Fruit fly (Drosophila melanogaster) whole organism, embryonic: ENCODE data around the gene CG13965.
A peak's percentile ranks its signal among the peaks of the same experiment; 100 is the strongest.

ENCODE experiments used
- Awh ChIP-seq: fragments of 200-800 bp; sonication (Bioruptor generic); IDR thresholded peaks from 2 replicates; pipeline ENCODE4, ENCODE4 v1.3.6; 2022; ENCODE audit warnings: missing biosample characterization, missing genetic modification characterization
- BEAF-32 ChIP-seq: fragments of 200-800 bp; sonication (Bioruptor generic); optimal IDR thresholded peaks from 3 replicates; lab custom pipeline; 2017; ENCODE audit warnings: missing biosample characterization, missing genetic modification characterization, mild to moderate bottlenecking, moderate library complexity, missing genetic modification reagents
- Bgb ChIP-seq: fragments of 200-800 bp; sonication (Bioruptor generic); IDR thresholded peaks from 2 replicates; pipeline ENCODE4 v1.3.6; 2022; ENCODE audit warnings: missing biosample characterization, missing genetic modification characterization; ENCODE audit not compliant: partially characterized antibody
- CG11695 ChIP-seq: fragments of 200-800 bp; sonication (Bioruptor generic); IDR thresholded peaks from 3 replicates; pipeline ENCODE4 v1.3.6; 2022; ENCODE audit warnings: missing biosample characterization, missing genetic modification characterization
- CG12236 ChIP-seq: fragments of 200-800 bp; sonication (Bioruptor generic); optimal IDR thresholded peaks from 2 replicates; lab custom pipeline; 2016; ENCODE audit warnings: missing biosample characterization, missing genetic modification characterization
- CG1233 ChIP-seq: fragments of 200-800 bp; sonication (Bioruptor generic); optimal IDR thresholded peaks from 4 replicates; lab custom pipeline; 2018; ENCODE audit warnings: missing biosample characterization, mild to moderate bottlenecking, missing genetic modification characterization
- CG12659 ChIP-seq: fragments of 200-800 bp; sonication (Bioruptor generic); optimal IDR thresholded peaks from 3 replicates; lab custom pipeline; 2017; ENCODE audit warnings: mild to moderate bottlenecking, missing biosample characterization, missing genetic modification reagents, missing genetic modification characterization
- CG12744 ChIP-seq: fragments of 200-800 bp; sonication (Bioruptor generic); optimal IDR thresholded peaks from 2 replicates; lab custom pipeline; 2016; ENCODE audit warnings: missing biosample characterization, missing genetic modification characterization
- CG14710 ChIP-seq: fragments of 200-800 bp; sonication (Bioruptor generic); optimal IDR thresholded peaks from 3 replicates; lab custom pipeline; 2019; ENCODE audit warnings: missing biosample characterization, mild to moderate bottlenecking, missing genetic modification characterization, moderate library complexity
- CG15514 ChIP-seq: fragments of 200-800 bp; sonication (Bioruptor generic); optimal IDR thresholded peaks from 3 replicates; lab custom pipeline; 2017; ENCODE audit warnings: missing biosample characterization, missing genetic modification characterization, mild to moderate bottlenecking, moderate library complexity, missing genetic modification reagents
- CG17186 ChIP-seq: fragments of 200-800 bp; sonication (Bioruptor generic); optimal IDR thresholded peaks from 3 replicates; lab custom pipeline; 2017; ENCODE audit warnings: missing biosample characterization, missing genetic modification reagents, missing genetic modification characterization
- CG18476 ChIP-seq: fragments of 200-800 bp; sonication (Bioruptor generic); optimal IDR thresholded peaks from 2 replicates; lab custom pipeline; 2016; ENCODE audit warnings: missing biosample characterization, mild to moderate bottlenecking, missing genetic modification characterization
- CG18764 ChIP-seq: fragments of 200-800 bp; sonication (Bioruptor generic); optimal IDR thresholded peaks from 3 replicates; lab custom pipeline; 2016; ENCODE audit warnings: missing biosample characterization, missing genetic modification characterization
- CG31365 ChIP-seq: fragments of 200-800 bp; sonication (Bioruptor generic); optimal IDR thresholded peaks from 2 replicates; lab custom pipeline; 2018; ENCODE audit warnings: missing biosample characterization, mild to moderate bottlenecking, missing genetic modification characterization
- CG34422 ChIP-seq: fragments of 200-800 bp; sonication (Bioruptor generic); IDR thresholded peaks from 3 replicates; pipeline ENCODE4 v1.3.6; 2022; ENCODE audit warnings: missing biosample characterization, missing genetic modification characterization
- CG3726 ChIP-seq: fragments of 200-800 bp; sonication (Bioruptor generic); IDR thresholded peaks from 3 replicates; pipeline ENCODE4, ENCODE4 v1.3.6; 2022; ENCODE audit warnings: missing biosample characterization, missing genetic modification characterization
- CG43689 ChIP-seq: fragments of 200-800 bp; sonication (Bioruptor generic); IDR thresholded peaks from 2 replicates; pipeline ENCODE4 v1.3.6; 2022; ENCODE audit warnings: missing biosample characterization, missing genetic modification characterization
- CG6791 ChIP-seq: fragments of 200-800 bp; sonication (Bioruptor generic); IDR thresholded peaks from 3 replicates; pipeline ENCODE4 v1.3.6; 2022; ENCODE audit warnings: missing biosample characterization, missing genetic modification characterization; ENCODE audit not compliant: partially characterized antibody
- CG6813 ChIP-seq: fragments of 200-800 bp; sonication (Bioruptor generic); optimal IDR thresholded peaks from 2 replicates; lab custom pipeline; 2017; ENCODE audit warnings: missing biosample characterization, missing genetic modification characterization, mild to moderate bottlenecking, moderate library complexity, missing genetic modification reagents
- CG7963 ChIP-seq: fragments of 200-800 bp; sonication (Bioruptor generic); IDR thresholded peaks from 3 replicates; pipeline ENCODE4 v1.3.6; 2022; ENCODE audit warnings: missing biosample characterization, missing genetic modification characterization; ENCODE audit not compliant: partially characterized antibody
- CG8765 ChIP-seq: fragments of 200-800 bp; sonication (Bioruptor generic); IDR thresholded peaks from 2 replicates; pipeline ENCODE4 v1.3.6; 2022; ENCODE audit warnings: missing biosample characterization, missing genetic modification characterization
- CG9727 ChIP-seq: fragments of 200-800 bp; sonication (Bioruptor generic); optimal IDR thresholded peaks from 3 replicates; lab custom pipeline; 2017; ENCODE audit warnings: missing biosample characterization, mild to moderate bottlenecking, missing genetic modification characterization
- CG9932 ChIP-seq: fragments of 200-800 bp; sonication (Bioruptor generic); IDR thresholded peaks from 2 replicates; pipeline ENCODE4 v1.3.6; 2022; ENCODE audit warnings: missing biosample characterization, missing genetic modification characterization
- Eip74EF ChIP-seq, 2 experiments: fragments of 200-800 bp in 1 of 2; fragments of >200 bp in 1 of 2; sonication (Bioruptor generic) in 1 of 2; optimal IDR thresholded peaks; 2 replicates each; lab custom pipeline; 2017 to 2019; ENCODE audit warnings: missing biosample characterization in 2 of 2, missing genetic modification characterization in 2 of 2, mild to moderate bottlenecking in 1 of 2, moderate library complexity in 1 of 2
- HHEX ChIP-seq: fragments of 200-800 bp; sonication (Bioruptor generic); optimal IDR thresholded peaks from 3 replicates; lab custom pipeline; 2017; ENCODE audit warnings: missing biosample characterization, mild to moderate bottlenecking, missing genetic modification characterization, missing genetic modification reagents
- HLHmδ ChIP-seq: fragments of 200-800 bp; sonication (Bioruptor generic); optimal IDR thresholded peaks from 2 replicates; lab custom pipeline; 2018; ENCODE audit warnings: missing biosample characterization, mild to moderate bottlenecking, missing genetic modification characterization, moderate library complexity
- HmgZ ChIP-seq: fragments of 200-800 bp; sonication (Bioruptor generic); optimal IDR thresholded peaks from 2 replicates; lab custom pipeline; 2018; ENCODE audit warnings: missing biosample characterization, mild to moderate bottlenecking, missing genetic modification characterization
- Hmx ChIP-seq: fragments of 200-800 bp; sonication (Bioruptor generic); optimal IDR thresholded peaks from 2 replicates; lab custom pipeline; 2016; ENCODE audit warnings: missing biosample characterization, missing genetic modification characterization
- Jarid2 ChIP-seq: fragments of 200-800 bp; sonication (Bioruptor generic); optimal IDR thresholded peaks from 3 replicates; lab custom pipeline; 2017; ENCODE audit warnings: mild to moderate bottlenecking, missing biosample characterization, missing genetic modification reagents, missing genetic modification characterization
- Kr ChIP-seq: fragments of 200-800 bp; sonication (Bioruptor generic); optimal IDR thresholded peaks from 2 replicates; lab custom pipeline; 2017; ENCODE audit warnings: missing biosample characterization, mild to moderate bottlenecking, missing genetic modification characterization
- Sry-β ChIP-seq: fragments of 200-800 bp; sonication (Bioruptor generic); optimal IDR thresholded peaks from 2 replicates; lab custom pipeline; 2018; ENCODE audit warnings: missing biosample characterization, mild to moderate bottlenecking, missing genetic modification characterization, moderate library complexity
- YL-1 ChIP-seq: fragments of 200-800 bp; sonication (Bioruptor generic); optimal IDR thresholded peaks from 3 replicates; lab custom pipeline; 2017; ENCODE audit warnings: missing biosample characterization, mild to moderate bottlenecking, missing genetic modification characterization
- al ChIP-seq: fragments of 200-800 bp; sonication (Bioruptor generic); IDR thresholded peaks from 2 replicates; pipeline ENCODE4 v1.3.6; 2022; ENCODE audit warnings: missing biosample characterization, missing genetic modification characterization
- crp ChIP-seq, 2 experiments: fragments of 200-800 bp; sonication (Bioruptor generic); optimal IDR thresholded peaks; 2 replicates in 1 of 2; 3 replicates in 1 of 2; lab custom pipeline; 2017; ENCODE audit warnings: missing biosample characterization in 2 of 2, missing genetic modification characterization in 2 of 2, mild to moderate bottlenecking in 1 of 2, moderate library complexity in 1 of 2
- esg ChIP-seq: fragments of 200-800 bp; sonication (Bioruptor generic); conservative IDR thresholded peaks from 2 replicates; pipeline ENCODE4 v1.3.6; 2022; ENCODE audit warnings: missing biosample characterization, missing genetic modification characterization
- fd64A ChIP-seq: fragments of 200-800 bp; sonication (Bioruptor generic); optimal IDR thresholded peaks from 3 replicates; lab custom pipeline; 2018; ENCODE audit warnings: missing biosample characterization, mild to moderate bottlenecking, missing genetic modification characterization
- fru ChIP-seq: fragments of >200 bp; optimal IDR thresholded peaks from 2 replicates; lab custom pipeline; 2017
- fu2 ChIP-seq: fragments of 200-800 bp; sonication (Bioruptor generic); optimal IDR thresholded peaks from 2 replicates; lab custom pipeline; 2016; ENCODE audit warnings: missing biosample characterization, missing genetic modification characterization
- kay ChIP-seq: fragments of 200-800 bp; sonication (Bioruptor generic); optimal IDR thresholded peaks from 2 replicates; lab custom pipeline; 2016; ENCODE audit warnings: missing biosample characterization, missing genetic modification characterization
- lov ChIP-seq, 2 experiments: fragments of 200-800 bp in 1 of 2; fragments of >200 bp in 1 of 2; sonication (Bioruptor generic) in 1 of 2; IDR thresholded peaks in 1 of 2; optimal IDR thresholded peaks in 1 of 2; 2 replicates in 1 of 2; 3 replicates in 1 of 2; pipeline versions ENCODE4 v1.3.6 to Lab custom; 2017 to 2022; ENCODE audit warnings: missing biosample characterization in 1 of 2, missing genetic modification characterization in 1 of 2
- psq ChIP-seq: fragments of 200-800 bp; sonication (Bioruptor generic); optimal IDR thresholded peaks from 2 replicates; lab custom pipeline; 2017; ENCODE audit warnings: missing biosample characterization, missing genetic modification characterization
- sens-2 ChIP-seq: fragments of 200-800 bp; sonication (Bioruptor generic); IDR thresholded peaks from 2 replicates; pipeline ENCODE4 v1.3.6; 2022; ENCODE audit warnings: missing biosample characterization, missing genetic modification characterization
- shn ChIP-seq: fragments of 200-800 bp; sonication (Bioruptor generic); optimal IDR thresholded peaks from 3 replicates; lab custom pipeline; 2016; ENCODE audit warnings: missing biosample characterization, missing genetic modification characterization
- tna ChIP-seq: fragments of 200-800 bp; sonication (Bioruptor generic); IDR thresholded peaks from 2 replicates; pipeline ENCODE4 v1.3.6; 2022; ENCODE audit warnings: missing biosample characterization, missing genetic modification characterization; ENCODE audit not compliant: partially characterized antibody
- ttk ChIP-seq: fragments of 200-800 bp; sonication (Bioruptor generic); IDR thresholded peaks from 2 replicates; pipeline ENCODE4 v2.1.2; 2022; ENCODE audit warnings: missing biosample characterization, missing genetic modification characterization
- unpg ChIP-seq: fragments of 200-800 bp; sonication (Bioruptor generic); optimal IDR thresholded peaks from 3 replicates; lab custom pipeline; 2018; ENCODE audit warnings: missing biosample characterization, mild to moderate bottlenecking, missing genetic modification characterization, moderate library complexity
- usp ChIP-seq: fragments of >200 bp; optimal IDR thresholded peaks from 2 replicates; lab custom pipeline; 2017; ENCODE audit warnings: missing biosample characterization, missing genetic modification characterization
- vvl ChIP-seq: fragments of 200-800 bp; sonication (Bioruptor generic); IDR thresholded peaks from 2 replicates; pipeline ENCODE4 v1.3.6; 2022; ENCODE audit warnings: missing biosample characterization, missing genetic modification characterization
- zen ChIP-seq: fragments of 200-800 bp; sonication (Bioruptor generic); optimal IDR thresholded peaks from 3 replicates; lab custom pipeline; 2018; ENCODE audit warnings: missing biosample characterization, mild to moderate bottlenecking, missing genetic modification characterization, moderate library complexity

CG13965 gene

dm6 chr2L:19937804-19938461, 24.2 kb downstream of the CG13965 start (continued):
- TF ChIP-seq CG1233 (GFP tag; lab: Kevin White, UChicago), result peak; percentile 2
- no peak for TF ChIP-seq CG12236 (GFP tag; lab: Kevin White, UChicago)
- TF ChIP-seq fu2 (GFP tag; lab: Kevin White, UChicago), result no peak
- TF ChIP-seq kay (GFP tag; lab: Kevin White, UChicago), result no peak
- TF ChIP-seq HmgZ, result no peak
- TF ChIP-seq CG8765 (GFP tag; lab: Robert Waterston, UW), result no peak
- TF ChIP-seq CG7963 (GFP tag; lab: Robert Waterston, UW), result no peak
- no peak for TF ChIP-seq CG18476
- TF ChIP-seq BEAF-32 (GFP tag; lab: Kevin White, UChicago), result no peak
- TF ChIP-seq vvl (GFP tag; lab: Robert Waterston, UW), result peak; percentile 70; the same call in 1 of the 2 replicates
- TF ChIP-seq CG31365 (tag; lab: Kevin White, UChicago), result no peak
- peak; percentile 25; the same call in 1 of the 3 replicates for TF ChIP-seq CG3726 (GFP tag; lab: Robert Waterston, UW)
- TF ChIP-seq CG15514 (GFP tag; lab: Kevin White, UChicago), result no peak
- TF ChIP-seq Bgb (GFP tag; lab: Robert Waterston, UW), result no peak
- TF ChIP-seq ttk (GFP tag; lab: Robert Waterston, UW), result no peak
- no peak for TF ChIP-seq usp (GFP tag; lab: Kevin White, UChicago)
- TF ChIP-seq tna (GFP tag; lab: Robert Waterston, UW), result no peak
- TF ChIP-seq CG17186 (GFP tag; lab: Kevin White, UChicago), result no peak
- TF ChIP-seq Jarid2 (GFP tag; lab: Kevin White, UChicago), result no peak
- TF ChIP-seq CG11695 (GFP tag; lab: Robert Waterston, UW), result no peak
- TF ChIP-seq shn (GFP tag; lab: Kevin White, UChicago), result no peak
- TF ChIP-seq CG12659 (GFP tag; lab: Kevin White, UChicago), result no peak
- peak; percentile 31 for TF ChIP-seq fd64A (GFP tag; lab: Kevin White, UChicago)
- no peak for TF ChIP-seq HHEX (GFP tag; lab: Kevin White, UChicago)
- peak; percentile 43 for TF ChIP-seq CG6813 (GFP tag; lab: Kevin White, UChicago)
- TF ChIP-seq sens-2 (GFP tag; lab: Robert Waterston, UW), result no peak
- TF ChIP-seq al, result no peak
- no peak for TF ChIP-seq CG9932
- TF ChIP-seq Awh, result peak; percentile 80
- no peak for TF ChIP-seq CG12744
- TF ChIP-seq fru (lab: Kevin White, UChicago), result no peak
- TF ChIP-seq zen (tag; lab: Kevin White, UChicago), result peak; percentile 79
- no peak for TF ChIP-seq CG6791
- TF ChIP-seq Kr (GFP tag; lab: Kevin White, UChicago), result peak; percentile 65
- no peak for TF ChIP-seq crp (GFP tag; optimal IDR thresholded peaks at IDR 0.05; lab: Kevin White, UChicago)
- no peak for TF ChIP-seq CG9727
- TF ChIP-seq unpg (GFP tag; lab: Kevin White, UChicago), result no peak
- TF ChIP-seq psq (GFP tag; lab: Kevin White, UChicago), result no peak
- TF ChIP-seq Sry-β (GFP tag; lab: Kevin White, UChicago), result no peak
- peak; percentile 10 for TF ChIP-seq CG14710
- TF ChIP-seq CG43689 (GFP tag; lab: Robert Waterston, UW), result no peak
- TF ChIP-seq CG18764, result no peak
- TF ChIP-seq Eip74EF (GFP tag; optimal IDR thresholded peaks at IDR 0.05; lab: Kevin White, UChicago), result no peak
- TF ChIP-seq Hmx, result no peak
- no peak for TF ChIP-seq YL-1
- TF ChIP-seq lov (optimal IDR thresholded peaks at IDR 0.05; lab: Kevin White, UChicago), result no peak
- 0 out of 3 replicates have a peak, but pooled peaks have one; percentile 23 for TF ChIP-seq lov (GFP tag; IDR thresholded peaks at IDR 0.05; lab: Robert Waterston, UW)
- TF ChIP-seq CG34422, result no peak
- no peak for TF ChIP-seq esg (GFP tag; lab: Robert Waterston, UW)
- peak; percentile 88 for TF ChIP-seq HLHmδ (GFP tag; lab: Kevin White, UChicago)
